Fruit fly (Drosophila melanogaster): ENCODE results near the gene lbl.

DNA sequence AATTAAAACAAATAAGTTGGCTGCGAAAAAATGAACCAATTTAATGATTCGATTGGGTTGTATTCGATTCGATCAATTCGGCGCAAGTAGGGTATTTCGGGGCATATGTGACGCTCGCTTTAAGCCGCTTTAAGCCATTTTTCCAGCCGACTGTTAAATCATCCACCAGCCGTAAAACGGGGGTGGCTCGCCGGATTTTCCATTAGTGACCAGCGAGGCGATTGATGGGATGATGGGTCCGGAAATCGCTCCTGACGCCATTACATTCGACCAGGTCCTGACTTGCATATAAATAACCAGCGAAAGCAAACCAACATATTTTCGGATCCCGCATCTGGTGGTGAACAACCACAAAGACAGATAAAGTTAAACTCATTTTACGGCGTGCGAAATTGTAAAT is 36.3 kb upstream of the lbl start:
- TF ChIP-seq CG13204 (GFP tag; optimal IDR thresholded peaks at IDR 0.05): no peak
- no peak for TF ChIP-seq CG9948 (tag; optimal IDR thresholded peaks at IDR 0.05)
- TF ChIP-seq CG12605 (GFP tag; IDR thresholded peaks at IDR 0.05): no peak
